Fruit fly (Drosophila melanogaster) whole organism, embryonic: ENCODE results near the gene Dbp21E2.

Experiments used
- BEAF-32 ChIP-seq: fragments of 200-800 bp; sonication (Bioruptor generic); optimal IDR thresholded peaks from 3 replicates; lab custom pipeline; 2017; ENCODE audit warnings: missing biosample characterization, missing genetic modification characterization, mild to moderate bottlenecking, moderate library complexity, missing genetic modification reagents
- CG10274 ChIP-seq: fragments of 200-800 bp; sonication (Bioruptor generic); optimal IDR thresholded peaks from 3 replicates; lab custom pipeline; 2017; ENCODE audit warnings: missing biosample characterization, mild to moderate bottlenecking, missing genetic modification characterization
- CG10543 ChIP-seq: fragments of 200-800 bp; sonication (Bioruptor generic); optimal IDR thresholded peaks from 3 replicates; lab custom pipeline; 2017; ENCODE audit warnings: missing biosample characterization, mild to moderate bottlenecking, missing genetic modification characterization, moderate library complexity
- CG10565 ChIP-seq: fragments of 200-800 bp; sonication (Bioruptor generic); optimal IDR thresholded peaks from 3 replicates; lab custom pipeline; 2016; ENCODE audit warnings: missing biosample characterization, mild to moderate bottlenecking, missing genetic modification characterization
- CG11093 ChIP-seq: fragments of 200-800 bp; sonication (Bioruptor generic); IDR thresholded peaks from 3 replicates; pipeline ENCODE4 v1.3.6; 2022; ENCODE audit warnings: missing biosample characterization, missing genetic modification characterization
- CG12391 ChIP-seq: fragments of 200-800 bp; sonication (Bioruptor generic); optimal IDR thresholded peaks from 3 replicates; lab custom pipeline; 2018; ENCODE audit warnings: missing biosample characterization, mild to moderate bottlenecking, missing genetic modification characterization, moderate library complexity
- CG12744 ChIP-seq: fragments of 200-800 bp; sonication (Bioruptor generic); optimal IDR thresholded peaks from 2 replicates; lab custom pipeline; 2016; ENCODE audit warnings: missing biosample characterization, missing genetic modification characterization
- CG13123 ChIP-seq: fragments of 200-800 bp; sonication (Bioruptor generic); optimal IDR thresholded peaks from 2 replicates; lab custom pipeline; 2016; ENCODE audit warnings: missing biosample characterization, missing genetic modification characterization
- CG14014 ChIP-seq: fragments of 200-800 bp; sonication (Bioruptor generic); IDR thresholded peaks from 2 replicates; pipeline ENCODE4 v1.3.6; 2022; ENCODE audit warnings: missing biosample characterization, missing genetic modification characterization
- CG14965 ChIP-seq: fragments of 200-800 bp; sonication (Bioruptor generic); optimal IDR thresholded peaks from 2 replicates; lab custom pipeline; 2016; ENCODE audit warnings: missing biosample characterization, missing genetic modification characterization, borderline replicate concordance
- CG1647 ChIP-seq: fragments of 200-800 bp; sonication (Bioruptor generic); optimal IDR thresholded peaks from 3 replicates; lab custom pipeline; 2016; ENCODE audit warnings: missing biosample characterization, missing genetic modification characterization
- CG17568 ChIP-seq: fragments of 200-800 bp; sonication (Bioruptor generic); optimal IDR thresholded peaks from 2 replicates; lab custom pipeline; 2018; ENCODE audit warnings: missing biosample characterization, mild to moderate bottlenecking, missing genetic modification characterization, moderate library complexity
- CG1792 ChIP-seq: fragments of 200-800 bp; sonication (Bioruptor generic); optimal IDR thresholded peaks from 2 replicates; lab custom pipeline; 2016; ENCODE audit warnings: missing biosample characterization, missing genetic modification characterization
- CG2712 ChIP-seq: fragments of 200-800 bp; optimal IDR thresholded peaks from 3 replicates; lab custom pipeline; 2019; ENCODE audit warnings: missing biosample characterization, mild to moderate bottlenecking, missing genetic modification characterization, moderate library complexity
- CG2875 ChIP-seq: fragments of 200-800 bp; sonication (Bioruptor generic); optimal IDR thresholded peaks from 2 replicates; lab custom pipeline; 2017; ENCODE audit warnings: missing biosample characterization, mild to moderate bottlenecking, missing genetic modification characterization, missing genetic modification reagents
- CG3065 ChIP-seq: fragments of 200-800 bp; sonication (Bioruptor generic); optimal IDR thresholded peaks from 2 replicates; lab custom pipeline; 2016; ENCODE audit warnings: missing biosample characterization, missing genetic modification characterization
- CG33213 ChIP-seq: fragments of 200-800 bp; sonication (Bioruptor generic); optimal IDR thresholded peaks from 3 replicates; lab custom pipeline; 2016; ENCODE audit warnings: missing biosample characterization, missing genetic modification characterization
- CG4404 ChIP-seq: fragments of 200-800 bp; sonication (Bioruptor generic); IDR thresholded peaks from 2 replicates; pipeline ENCODE4 v1.3.6; 2022; ENCODE audit warnings: missing biosample characterization, missing genetic modification characterization
- CG6791 ChIP-seq: fragments of 200-800 bp; sonication (Bioruptor generic); IDR thresholded peaks from 3 replicates; pipeline ENCODE4 v1.3.6; 2022; ENCODE audit warnings: missing biosample characterization, missing genetic modification characterization; ENCODE audit not compliant: partially characterized antibody
- CG8089 ChIP-seq: fragments of 200-800 bp; sonication (Bioruptor generic); optimal IDR thresholded peaks from 3 replicates; lab custom pipeline; 2016; ENCODE audit warnings: missing biosample characterization, missing genetic modification characterization
- CG8359 ChIP-seq: fragments of 200-800 bp; sonication (Bioruptor generic); optimal IDR thresholded peaks from 2 replicates; lab custom pipeline; 2017; ENCODE audit warnings: missing biosample characterization, mild to moderate bottlenecking, missing genetic modification characterization, borderline replicate concordance
- CG8388 ChIP-seq: fragments of 200-800 bp; sonication (Bioruptor generic); optimal IDR thresholded peaks from 2 replicates; lab custom pipeline; 2019; ENCODE audit warnings: missing biosample characterization, mild to moderate bottlenecking, missing genetic modification characterization, moderate library complexity
- CG9727 ChIP-seq: fragments of 200-800 bp; sonication (Bioruptor generic); optimal IDR thresholded peaks from 3 replicates; lab custom pipeline; 2017; ENCODE audit warnings: missing biosample characterization, mild to moderate bottlenecking, missing genetic modification characterization
- CG9797 ChIP-seq: fragments of 200-800 bp; sonication (Bioruptor generic); optimal IDR thresholded peaks from 3 replicates; lab custom pipeline; 2018; ENCODE audit warnings: missing biosample characterization, mild to moderate bottlenecking, missing genetic modification characterization
- CTCF ChIP-seq: fragments of 200-800 bp; sonication (Bioruptor generic); optimal IDR thresholded peaks from 2 replicates; lab custom pipeline; 2017; ENCODE audit warnings: missing biosample characterization, mild to moderate bottlenecking, missing genetic modification characterization, moderate library complexity
- Chrac-16 ChIP-seq: fragments of 200-800 bp; sonication (Bioruptor generic); optimal IDR thresholded peaks from 3 replicates; lab custom pipeline; 2016; ENCODE audit warnings: missing biosample characterization, missing genetic modification characterization
- Dfd ChIP-seq, 2 experiments: fragments of >200 bp; optimal IDR thresholded peaks; 2 replicates each; lab custom pipeline; 2017; ENCODE audit warnings: missing biosample characterization in 2 of 2, missing genetic modification characterization in 2 of 2
- Dip2 ChIP-seq: fragments of 200-800 bp; sonication (Bioruptor generic); IDR thresholded peaks from 2 replicates; pipeline ENCODE4 v1.3.6; 2022; ENCODE audit warnings: missing biosample characterization, missing genetic modification characterization
- HLH3B ChIP-seq: fragments of 200-800 bp; sonication (Bioruptor generic); IDR thresholded peaks from 2 replicates; pipeline ENCODE4 v1.3.6; 2022; ENCODE audit warnings: missing biosample characterization, missing genetic modification characterization
- HLHmδ ChIP-seq: fragments of 200-800 bp; sonication (Bioruptor generic); optimal IDR thresholded peaks from 2 replicates; lab custom pipeline; 2018; ENCODE audit warnings: missing biosample characterization, mild to moderate bottlenecking, missing genetic modification characterization, moderate library complexity
- MTF-1 ChIP-seq: fragments of 200-800 bp; sonication (Bioruptor generic); optimal IDR thresholded peaks from 2 replicates; lab custom pipeline; 2018; ENCODE audit warnings: missing biosample characterization, mild to moderate bottlenecking, missing genetic modification characterization, borderline replicate concordance
- NFAT ChIP-seq: fragments of 200-800 bp; sonication (Bioruptor generic); IDR thresholded peaks from 2 replicates; pipeline ENCODE4 v1.3.6; 2022; ENCODE audit warnings: missing biosample characterization, missing genetic modification characterization
- Neu2 ChIP-seq: fragments of 200-800 bp; sonication (Bioruptor generic); optimal IDR thresholded peaks from 3 replicates; lab custom pipeline; 2016; ENCODE audit warnings: missing biosample characterization, missing genetic modification characterization, borderline replicate concordance
- Optix ChIP-seq: fragments of 200-800 bp; sonication (Bioruptor generic); IDR thresholded peaks from 3 replicates; pipeline ENCODE4 v1.3.6; 2022; ENCODE audit warnings: missing biosample characterization, missing genetic modification characterization
- Sox102F ChIP-seq: fragments of 200-800 bp; sonication (Bioruptor generic); optimal IDR thresholded peaks from 2 replicates; lab custom pipeline; 2018; ENCODE audit warnings: missing biosample characterization, mild to moderate bottlenecking, missing genetic modification characterization, moderate library complexity
- bcd ChIP-seq: fragments of 200-800 bp; sonication (Bioruptor generic); optimal IDR thresholded peaks from 2 replicates; lab custom pipeline; 2017; ENCODE audit warnings: missing biosample characterization, mild to moderate bottlenecking, missing genetic modification characterization
- chif ChIP-seq, 2 experiments: fragments of 200-800 bp; sonication (Bioruptor generic); optimal IDR thresholded peaks; 3 replicates each; lab custom pipeline; 2016; ENCODE audit warnings: missing biosample characterization in 2 of 2, missing genetic modification characterization in 2 of 2
- crol ChIP-seq: fragments of 200-800 bp; sonication (Bioruptor generic); IDR thresholded peaks from 2 replicates; pipeline ENCODE4 v1.3.6; 2022; ENCODE audit warnings: missing biosample characterization, missing genetic modification characterization
- danr ChIP-seq: fragments of 200-800 bp; sonication (Bioruptor generic); IDR thresholded peaks from 2 replicates; pipeline ENCODE4 v1.3.6; 2022; ENCODE audit warnings: missing biosample characterization, missing genetic modification characterization
- dmrt99B ChIP-seq: fragments of 200-800 bp; sonication (Bioruptor generic); optimal IDR thresholded peaks from 2 replicates; lab custom pipeline; 2018; ENCODE audit warnings: missing biosample characterization, mild to moderate bottlenecking, missing genetic modification characterization, moderate library complexity
- h ChIP-seq: fragments of >200 bp; optimal IDR thresholded peaks from 2 replicates; lab custom pipeline; 2017
- kni ChIP-seq: fragments of 200-800 bp; sonication (Bioruptor generic); optimal IDR thresholded peaks from 3 replicates; lab custom pipeline; 2017; ENCODE audit warnings: mild to moderate bottlenecking, missing biosample characterization, missing genetic modification reagents, missing genetic modification characterization
- lilli ChIP-seq: fragments of 200-800 bp; sonication (Bioruptor generic); optimal IDR thresholded peaks from 3 replicates; lab custom pipeline; 2016; ENCODE audit warnings: missing biosample characterization, missing genetic modification characterization
- pb ChIP-seq: fragments of 200-800 bp; sonication (Bioruptor generic); optimal IDR thresholded peaks from 3 replicates; lab custom pipeline; 2016; ENCODE audit warnings: missing biosample characterization, missing genetic modification characterization
- pfk ChIP-seq: fragments of 200-800 bp; sonication (Bioruptor generic); optimal IDR thresholded peaks from 2 replicates; lab custom pipeline; 2018; ENCODE audit warnings: missing biosample characterization, mild to moderate bottlenecking, missing genetic modification characterization, moderate library complexity
- prd ChIP-seq, 3 experiments: fragments of >200 bp in 2 of 3; fragments of 200-800 bp in 1 of 3; sonication (Bioruptor generic) in 1 of 3; optimal IDR thresholded peaks in 2 of 3; IDR thresholded peaks in 1 of 3; 2 replicates in 2 of 3; 3 replicates in 1 of 3; pipeline versions ENCODE4 v1.3.6 to Lab custom; 2017 to 2022; ENCODE audit warnings: missing biosample characterization in 1 of 3, missing genetic modification characterization in 1 of 3
- repo ChIP-seq: fragments of 200-800 bp; sonication (Bioruptor generic); optimal IDR thresholded peaks from 2 replicates; lab custom pipeline; 2016; ENCODE audit warnings: missing biosample characterization, missing genetic modification characterization
- run ChIP-seq: fragments of 200-800 bp; sonication (Bioruptor generic); optimal IDR thresholded peaks from 3 replicates; lab custom pipeline; 2018; ENCODE audit warnings: missing biosample characterization, mild to moderate bottlenecking, missing genetic modification characterization
- slbo ChIP-seq: fragments of 200-800 bp; sonication (Bioruptor generic); IDR thresholded peaks from 2 replicates; pipeline ENCODE4 v1.3.6; 2022; ENCODE audit warnings: missing biosample characterization, missing genetic modification characterization
- zf30C ChIP-seq: fragments of 200-800 bp; sonication (Bioruptor generic); optimal IDR thresholded peaks from 3 replicates; lab custom pipeline; 2018; ENCODE audit warnings: missing biosample characterization, mild to moderate bottlenecking, missing genetic modification characterization

The Dbp21E2 gene

dm6 chr2L:850727-851257 lies 39.4 kb downstream of the Dbp21E2 start, which contains the start of gene drongo (continued):
- TF ChIP-seq CG11093 (GFP tag; lab: Robert Waterston, UW) = no peak
- no peak for TF ChIP-seq CG1792 (GFP tag; lab: Kevin White, UChicago)
- no peak for TF ChIP-seq CG17568 (GFP tag; lab: Kevin White, UChicago)
- TF ChIP-seq HLHmδ (GFP tag; lab: Kevin White, UChicago) = peak; percentile 90
- TF ChIP-seq danr (GFP tag; lab: Robert Waterston, UW) = no peak
- TF ChIP-seq MTF-1 (GFP tag; lab: Kevin White, UChicago) = no peak
- TF ChIP-seq run (tag; lab: Kevin White, UChicago) = no peak
- TF ChIP-seq CG4404 = no peak
- no peak; the same call in 1 of the 2 replicates for TF ChIP-seq HLH3B (GFP tag; lab: Robert Waterston, UW)
- TF ChIP-seq chif (GFP tag; optimal IDR thresholded peaks at IDR 0.05; lab: Kevin White, UChicago) = peak; percentile 6 to 44
- no peak for TF ChIP-seq CG12744
- TF ChIP-seq CG14965 (GFP tag; lab: Kevin White, UChicago) = no peak
- no peak for TF ChIP-seq CG10565 (GFP tag; lab: Kevin White, UChicago)
- TF ChIP-seq BEAF-32 = peak; percentile 62
- peak; percentile 46; the same call in 1 of the 2 replicates for TF ChIP-seq crol (GFP tag; lab: Robert Waterston, UW)
- no peak for TF ChIP-seq Dip2
- no peak for TF ChIP-seq CG13123 (GFP tag; lab: Kevin White, UChicago)
- TF ChIP-seq CG10274 (GFP tag; lab: Kevin White, UChicago) = no peak
- no peak for TF ChIP-seq Chrac-16
- TF ChIP-seq pfk (GFP tag; lab: Kevin White, UChicago) = peak; percentile 99
- no peak for TF ChIP-seq Sox102F (GFP tag; lab: Kevin White, UChicago)
- peak; percentile 97 for TF ChIP-seq CG9797
- TF ChIP-seq pb (GFP tag; lab: Kevin White, UChicago) = peak; percentile 29
- TF ChIP-seq Dfd (GFP tag; optimal IDR thresholded peaks at IDR 0.05; lab: Kevin White, UChicago) = no peak
- TF ChIP-seq CG8089 (GFP tag; lab: Kevin White, UChicago) = peak; percentile 17
- TF ChIP-seq Optix (GFP tag; lab: Robert Waterston, UW) = no peak
- no peak for TF ChIP-seq h (lab: Kevin White, UChicago)
- TF ChIP-seq CG8388 (GFP tag; lab: Kevin White, UChicago) = no peak
- peak; percentile 68 for TF ChIP-seq CG6791 (GFP tag; lab: Robert Waterston, UW)
- no peak for TF ChIP-seq prd (optimal IDR thresholded peaks at IDR 0.05; lab: Kevin White, UChicago)
- 0 out of 3 replicates have a peak, but pooled peaks have one; percentile 15 for TF ChIP-seq prd (GFP tag; IDR thresholded peaks at IDR 0.05; lab: Robert Waterston, UW)
- no peak for TF ChIP-seq repo (GFP tag; lab: Kevin White, UChicago)
- no peak for TF ChIP-seq CG2875 (GFP tag; lab: Kevin White, UChicago)
- peak; percentile 76 for TF ChIP-seq CG10543 (GFP tag; lab: Kevin White, UChicago)
- TF ChIP-seq CG3065 (GFP tag; lab: Kevin White, UChicago) = no peak
- TF ChIP-seq bcd = peak; percentile 7
- peak; percentile 38; the same call in 1 of the 2 replicates for TF ChIP-seq CG14014
- TF ChIP-seq NFAT (GFP tag; lab: Robert Waterston, UW) = peak; percentile 47; the same call in 1 of the 2 replicates
- TF ChIP-seq CG12391 (tag; lab: Kevin White, UChicago) = peak; percentile 61
- peak; percentile 63 for TF ChIP-seq kni (GFP tag; lab: Kevin White, UChicago)
- no peak for TF ChIP-seq dmrt99B
- TF ChIP-seq CG9727 (GFP tag; lab: Kevin White, UChicago) = no peak
- TF ChIP-seq Neu2 = no peak
- TF ChIP-seq lilli (GFP tag; lab: Kevin White, UChicago) = peak; percentile 33
- TF ChIP-seq CG2712 (tag; lab: Kevin White, UChicago) = peak; percentile 41
- TF ChIP-seq CG1647 = no peak
- TF ChIP-seq CG33213 (GFP tag; lab: Kevin White, UChicago) = peak; percentile 75
- peak; percentile 33 for TF ChIP-seq slbo (GFP tag; lab: Robert Waterston, UW)
- TF ChIP-seq CG8359 = no peak
- peak; percentile 38 for TF ChIP-seq zf30C (GFP tag; lab: Kevin White, UChicago)
- peak; percentile 45 for TF ChIP-seq CTCF (GFP tag; lab: Kevin White, UChicago)
